Fruit fly (Drosophila melanogaster): Measurements from ENCODE around the gene Sec22.

DNA sequence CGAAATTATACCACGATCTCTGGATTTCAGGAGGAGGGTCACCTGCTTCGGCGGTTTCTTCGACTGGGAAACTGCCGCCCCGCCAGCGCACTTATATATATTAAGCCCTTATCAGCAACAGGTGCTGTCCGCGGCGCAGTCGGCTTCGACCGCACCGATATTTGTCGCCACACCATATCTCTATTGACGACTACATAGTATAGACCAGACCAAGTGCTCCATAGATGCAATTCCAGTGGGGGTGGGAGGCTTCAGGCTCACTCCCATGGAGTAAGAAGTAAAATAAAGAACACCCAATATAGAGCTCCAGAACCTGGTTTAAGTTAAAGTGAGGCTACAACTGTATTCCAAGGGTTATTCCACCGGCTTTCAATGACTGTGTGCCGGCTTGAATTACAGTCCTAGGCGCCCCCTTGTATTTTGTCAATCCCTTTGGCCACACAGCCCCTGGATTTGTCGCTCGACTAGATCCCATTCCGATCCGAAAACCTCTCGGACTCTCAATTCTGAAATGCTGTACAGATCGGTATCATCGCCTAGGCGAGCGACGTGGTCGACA is 15.8 kb upstream of the Sec22 start, which contains the start of gene CG13360:
- TF ChIP-seq CTCF (optimal IDR thresholded peaks at IDR 0.05), result no peak
- TF ChIP-seq CG8478 (optimal IDR thresholded peaks at IDR 0.05), result no peak

All from S2 (cell line).